Fruit fly (Drosophila melanogaster): ENCODE data around the gene Or85f.

DNA sequence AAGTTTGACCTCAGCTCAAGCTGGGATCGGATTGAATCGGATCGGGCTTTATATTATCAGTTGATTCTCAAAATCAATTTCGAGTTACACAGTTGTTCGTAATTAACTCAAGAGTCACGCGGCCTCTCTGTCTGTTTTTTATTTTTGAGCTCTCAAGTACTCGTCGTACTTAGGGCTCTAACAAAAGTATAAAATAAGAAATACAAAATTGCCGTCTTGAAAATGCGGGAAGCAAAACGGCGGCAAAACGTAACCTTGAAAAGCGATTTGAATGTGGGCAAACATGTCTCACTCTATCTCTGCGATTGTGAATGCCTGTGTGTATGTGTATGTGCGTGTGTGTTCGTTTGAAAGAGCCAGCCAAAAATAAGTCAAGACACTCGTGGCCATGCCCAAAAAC is 39.6 kb downstream of the Or85f start:
- TF ChIP-seq ato (GFP tag; IDR thresholded peaks at IDR 0.05; ENCODE audit: partially characterized antibody), result no peak
- no peak for TF ChIP-seq CG10654 (GFP tag; optimal IDR thresholded peaks at IDR 0.05)
- TF ChIP-seq org-1 (GFP tag; optimal IDR thresholded peaks at IDR 0.05), result no peak
- no peak for TF ChIP-seq Mrtf (GFP tag; IDR thresholded peaks at IDR 0.05)
- TF ChIP-seq chn (GFP tag; optimal IDR thresholded peaks at IDR 0.05), result no peak
- no peak for TF ChIP-seq B-H2 (GFP tag; optimal IDR thresholded peaks at IDR 0.05)
- TF ChIP-seq run (tag; optimal IDR thresholded peaks at IDR 0.05), result no peak
- no peak for TF ChIP-seq gsb-n (tag; optimal IDR thresholded peaks at IDR 0.05)
- TF ChIP-seq dysf (GFP tag; IDR thresholded peaks at IDR 0.05), result no peak
